Fruit fly (Drosophila melanogaster) whole organism, wandering third instar larva: ENCODE measurements around the gene Cdc6.

ENCODE experiments used
- Hnf4 ChIP-seq: fragments of 200-800 bp; sonication (Bioruptor generic); optimal IDR thresholded peaks from 2 replicates; lab custom pipeline; 2016; ENCODE audit warnings: missing biosample characterization, mild to moderate bottlenecking, missing genetic modification characterization
- Myc ChIP-seq: fragments of >200 bp; optimal IDR thresholded peaks from 2 replicates; lab custom pipeline; 2017
- Vsx2 ChIP-seq: fragments of 200-300, 225-300 bp; sonication (Bioruptor generic); optimal IDR thresholded peaks from 2 replicates; lab custom pipeline; 2018; ENCODE audit warnings: missing biosample characterization, missing genetic modification characterization; ENCODE audit not compliant: partially characterized antibody
- dmrt93B ChIP-seq: fragments of 200-800 bp; sonication (Bioruptor generic); optimal IDR thresholded peaks from 2 replicates; lab custom pipeline; 2018; ENCODE audit warnings: missing biosample characterization, mild to moderate bottlenecking, missing genetic modification characterization
- dsf ChIP-seq: sonication (Bioruptor generic); optimal IDR thresholded peaks from 2 replicates; lab custom pipeline; 2016; ENCODE audit warnings: missing biosample characterization, missing genetic modification characterization, borderline replicate concordance
- fru ChIP-seq: fragments of 200-800 bp; sonication (Bioruptor generic); optimal IDR thresholded peaks from 3 replicates; lab custom pipeline; 2016; ENCODE audit warnings: missing biosample characterization, mild to moderate bottlenecking, missing genetic modification characterization
- h ChIP-seq: fragments of 200-800 bp; sonication (Bioruptor generic); optimal IDR thresholded peaks from 3 replicates; lab custom pipeline; 2016; ENCODE audit warnings: missing biosample characterization, mild to moderate bottlenecking, missing genetic modification characterization
- pan ChIP-seq: fragments of >200 bp; optimal IDR thresholded peaks from 2 replicates; lab custom pipeline; 2017
- tai ChIP-seq: sonication (Bioruptor generic); optimal IDR thresholded peaks from 2 replicates; lab custom pipeline; 2016; ENCODE audit warnings: missing biosample characterization, missing genetic modification characterization
- usp ChIP-seq: fragments of >200 bp; optimal IDR thresholded peaks from 2 replicates; lab custom pipeline; 2017; ENCODE audit warnings: missing biosample characterization, missing genetic modification characterization

DNA sequence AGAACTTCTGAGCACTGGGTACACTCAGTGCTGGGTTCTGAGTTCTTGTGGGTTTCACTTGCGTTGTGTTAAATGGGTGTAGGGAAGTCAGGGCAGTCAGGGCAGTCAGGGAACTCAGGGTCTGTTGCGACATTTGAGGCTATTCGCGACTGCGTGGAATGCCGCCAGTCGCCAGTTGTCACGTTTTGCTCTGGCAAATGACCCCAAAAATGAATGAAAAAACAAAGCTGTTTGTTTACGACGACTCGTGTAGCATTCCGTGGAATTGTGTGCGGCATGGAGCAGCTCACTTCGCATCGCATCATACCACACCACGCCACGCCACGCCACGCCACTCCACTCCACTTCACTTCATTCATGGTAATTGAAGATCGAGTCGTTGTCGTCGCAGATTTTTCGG, 47.4 kb upstream of the Cdc6 start:
- peak; percentile 55 for TF ChIP-seq h (GFP tag; lab: Kevin White, UChicago)
- no peak for TF ChIP-seq Myc (lab: Kevin White, UChicago)
- no peak for TF ChIP-seq usp (GFP tag; lab: Kevin White, UChicago)
- no peak for TF ChIP-seq Vsx2
- TF ChIP-seq fru (GFP tag; lab: Kevin White, UChicago), result no peak
- TF ChIP-seq tai, result no peak
- no peak for TF ChIP-seq pan
- TF ChIP-seq Hnf4, result no peak
- TF ChIP-seq dsf, result no peak
- TF ChIP-seq dmrt93B (GFP tag; lab: Kevin White, UChicago), result no peak
